Worm (Caenorhabditis elegans) whole organism, L4 larva: ENCODE measurements around the gene R02F11.10.

ENCODE experiments used
- ceh-82 ChIP-seq: sonication (generic microtip); optimal IDR thresholded peaks from 2 replicates; lab custom pipeline; 2017; ENCODE audit warnings: missing biosample characterization, missing genetic modification characterization
- jun-1 ChIP-seq: fragments of 150-350 bp; optimal IDR thresholded peaks from 2 replicates; lab custom pipeline; 2014; ENCODE audit warnings: missing biosample characterization, missing genetic modification reagents, missing genetic modification characterization
- unc-39 ChIP-seq: sonication (generic microtip); optimal IDR thresholded peaks from 2 replicates; lab custom pipeline; 2017; ENCODE audit warnings: missing biosample characterization, missing genetic modification characterization

- TF ChIP-seq jun-1 (tag; lab: Kevin White, UChicago), result no peak
- TF ChIP-seq ceh-82 (tag; lab: Kevin White, UChicago), result no peak
- no peak for TF ChIP-seq unc-39
These were observed 13.8 kb upstream of the R02F11.10 start for ce11 chrV:4775140-4775539.
